Worm (Caenorhabditis elegans) whole organism, L4/young adult: ENCODE results near the gene asp-14.

Experiments used
- W03F9.2 ChIP-seq: fragments of 150-350 bp; optimal IDR thresholded peaks from 2 replicates; lab custom pipeline; 2014; ENCODE audit warnings: missing biosample characterization, missing genetic modification characterization
- dao-5 ChIP-seq: sonication (generic microtip); optimal IDR thresholded peaks from 2 replicates; lab custom pipeline; 2016; ENCODE audit warnings: missing genotype, missing genetic modification characterization, moderate library complexity, missing compliant biosample characterization
- him-1 ChIP-seq: sonication (generic microtip); optimal IDR thresholded peaks from 2 replicates; lab custom pipeline; 2016; ENCODE audit warnings: missing genotype, missing genetic modification reagents, missing genetic modification characterization, missing compliant biosample characterization

asp-14 gene

ce11 chrX:6446564-6446963 is at the start of gene asp-14:
Gene asp-14, minus strand, starts transcription at chrX:6446664.
- TF ChIP-seq him-1 (tag; lab: Kevin White, UChicago) (no peak), dao-5 (no peak), W03F9.2 (tag; lab: Kevin White, UChicago) (no peak)

ce11 chrX:6484780-6485179 is 38.3 kb upstream of the asp-14 start, which contains the start of gene gar-1:
Gene gar-1, minus strand, starts transcription at chrX:6484880.
- TF ChIP-seq dao-5: no peak
- TF ChIP-seq him-1 (tag; lab: Kevin White, UChicago): no peak
- no peak for TF ChIP-seq W03F9.2 (tag; lab: Kevin White, UChicago)

- TF ChIP-seq him-1 (tag; lab: Kevin White, UChicago) (no peak), dao-5 (no peak), W03F9.2 (tag; lab: Kevin White, UChicago) (no peak)
These were observed 30.1 kb upstream of the asp-14 start, which contains the start of gene C15B12.1 for ce11 chrX:6476540-6476939. Gene C15B12.1, plus strand, starts transcription at chrX:6476810.

- TF ChIP-seq him-1 (tag; lab: Kevin White, UChicago) (no peak), W03F9.2 (tag; lab: Kevin White, UChicago) (no peak), dao-5 (no peak)
These were observed 27.3 kb upstream of the asp-14 start, which contains the start of the genes C15B12.4 and C15B12.8 for ce11 chrX:6473698-6474314. Gene C15B12.4, minus strand, starts transcription at chrX:6473748. Gene C15B12.8, plus strand, starts transcription at chrX:6474264.

DNA sequence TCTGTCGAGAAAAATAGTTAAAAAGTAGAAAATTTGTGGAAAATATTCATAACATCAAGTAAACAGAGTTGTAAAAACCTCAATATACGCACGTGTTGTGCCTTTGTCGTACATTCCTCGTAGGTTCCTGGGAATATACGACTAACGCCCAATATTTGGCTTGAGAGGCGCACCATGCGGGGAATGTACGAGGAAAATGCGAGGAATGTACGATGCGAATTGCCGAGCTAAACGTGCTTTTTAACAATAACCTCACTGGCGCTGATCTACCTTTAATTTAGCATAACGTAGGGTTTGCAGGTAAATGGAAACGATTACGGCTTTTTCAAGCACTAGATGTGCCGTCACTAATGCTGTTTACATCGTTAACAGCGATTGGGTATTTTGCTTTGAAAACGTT is 22.0 kb upstream of the asp-14 start, which contains the start of gene C15B12.9:
Gene C15B12.9 (plus strand): TSS at position 301 of the 400 bp plus-strand sequence.
- no peak for TF ChIP-seq dao-5
- no peak for TF ChIP-seq him-1 (tag; lab: Kevin White, UChicago)
- no peak for TF ChIP-seq W03F9.2 (tag; lab: Kevin White, UChicago)

ce11 chrX:6467462-6467861 is 21.0 kb upstream of the asp-14 start, which contains the start of gene C15B12.3:
Gene C15B12.3, minus strand, starts transcription at chrX:6467562.
- no peak for TF ChIP-seq him-1 (tag; lab: Kevin White, UChicago)
- TF ChIP-seq dao-5: no peak
- no peak for TF ChIP-seq W03F9.2 (tag; lab: Kevin White, UChicago)

DNA sequence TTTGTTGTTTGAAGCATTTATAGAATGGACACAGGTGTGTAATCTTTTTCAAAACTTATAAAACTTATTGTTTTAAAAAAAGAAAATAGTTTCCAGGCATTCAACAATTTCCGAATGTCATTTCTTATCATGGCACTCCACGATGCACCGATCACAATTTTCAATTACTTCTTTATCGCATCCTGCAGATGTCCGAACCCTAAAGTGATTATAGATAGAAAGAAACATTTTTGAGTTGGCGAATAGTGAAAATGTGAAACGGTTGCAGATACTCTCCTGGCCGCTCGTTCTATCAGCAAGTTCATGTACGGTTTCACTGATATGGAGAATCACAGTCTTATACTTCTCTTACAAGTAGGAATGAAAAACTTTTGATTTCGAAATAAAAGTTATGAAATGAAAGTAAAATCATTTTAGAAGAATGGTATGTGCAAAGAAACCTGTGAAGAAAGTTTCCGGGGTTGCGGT is 16.6 kb upstream of the asp-14 start, which contains the start of gene C15B12.2:
Gene C15B12.2 (plus strand): TSS at position 418 of the 468 bp plus-strand sequence.
- TF ChIP-seq W03F9.2 (tag; lab: Kevin White, UChicago): no peak
- no peak for TF ChIP-seq him-1 (tag; lab: Kevin White, UChicago)
- TF ChIP-seq dao-5: no peak

DNA sequence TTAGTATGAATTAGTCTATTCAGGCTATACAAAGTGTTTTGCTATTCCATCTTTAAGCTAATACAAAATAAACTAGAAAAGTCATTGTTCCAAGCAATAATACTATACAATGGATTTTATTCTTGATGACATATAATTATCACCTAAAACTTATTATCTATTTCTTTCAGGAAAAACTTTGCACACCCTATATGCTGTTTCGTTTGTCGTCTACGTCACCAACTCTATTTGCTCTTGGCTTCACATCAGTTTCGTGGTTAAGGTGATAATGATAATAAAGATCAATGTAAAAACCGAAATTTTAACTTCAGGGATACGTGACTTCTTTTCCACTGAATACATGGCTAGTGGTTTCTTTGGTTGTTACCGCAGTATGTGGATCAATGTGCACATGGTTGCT is 16.0 kb upstream of the asp-14 start:
- TF ChIP-seq him-1 (tag; lab: Kevin White, UChicago): no peak
- no peak for TF ChIP-seq dao-5
- TF ChIP-seq W03F9.2 (tag; lab: Kevin White, UChicago): no peak

ce11 chrX:6461729-6462128 is 15.3 kb upstream of the asp-14 start, which contains the start of gene K04E7.1:
Gene K04E7.1, plus strand, starts transcription at chrX:6462029.
- TF ChIP-seq W03F9.2 (tag; lab: Kevin White, UChicago) (no peak), dao-5 (no peak), him-1 (tag; lab: Kevin White, UChicago) (no peak)

- TF ChIP-seq dao-5 (no peak), W03F9.2 (tag; lab: Kevin White, UChicago) (no peak), him-1 (tag; lab: Kevin White, UChicago) (no peak)
These were observed 13.7 kb upstream of the asp-14 start for ce11 chrX:6460123-6460522.

ce11 chrX:6458467-6458866 is 12.0 kb upstream of the asp-14 start:
- TF ChIP-seq W03F9.2 (tag; lab: Kevin White, UChicago) (no peak), him-1 (tag; lab: Kevin White, UChicago) (no peak)

DNA sequence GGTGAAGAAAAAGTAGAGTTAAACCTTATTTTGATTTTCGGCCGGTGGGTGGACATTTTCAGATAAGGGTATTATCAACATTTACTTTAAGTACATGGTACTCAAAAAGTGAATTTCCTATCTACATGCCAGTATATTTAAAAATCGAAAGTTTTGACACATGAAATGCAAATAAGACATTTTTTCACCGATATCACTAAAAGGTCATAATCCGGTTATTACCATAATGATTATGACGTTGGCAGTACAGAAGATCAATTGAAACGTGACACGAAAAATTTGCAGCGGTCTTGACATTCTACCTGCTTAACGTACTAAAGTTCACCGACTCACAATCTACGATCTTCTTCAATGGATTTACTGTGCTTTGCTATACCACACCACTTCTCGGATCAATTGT is 11.5 kb upstream of the asp-14 start:
- TF ChIP-seq dao-5: no peak
- no peak for TF ChIP-seq W03F9.2 (tag; lab: Kevin White, UChicago)
- TF ChIP-seq him-1 (tag; lab: Kevin White, UChicago): no peak

ce11 chrX:6456567-6456966 is 10.1 kb upstream of the asp-14 start, which contains the start of gene pept-1:
Gene pept-1, plus strand, starts transcription at chrX:6456872.
- TF ChIP-seq dao-5: no peak
- TF ChIP-seq him-1 (tag; lab: Kevin White, UChicago): no peak
- no peak for TF ChIP-seq W03F9.2 (tag; lab: Kevin White, UChicago)

- TF ChIP-seq dao-5 (no peak), him-1 (tag; lab: Kevin White, UChicago) (no peak), W03F9.2 (tag; lab: Kevin White, UChicago) (no peak)
These were observed 8.7 kb upstream of the asp-14 start, which contains the start of gene nas-33 for ce11 chrX:6455157-6455556. Gene nas-33, minus strand, starts transcription at chrX:6455257.
